Worm (Caenorhabditis elegans) whole organism, young adult: ENCODE measurements around the gene arrd-24.

Source experiments
- ceh-40 ChIP-seq: fragments of 200-800 bp; sonication (Bioruptor generic); IDR thresholded peaks from 2 replicates; pipeline ENCODE4 v1.3.6; 2022; ENCODE audit warnings: missing genetic modification characterization, missing compliant biosample characterization
- mcd-1 ChIP-seq: fragments of 200-800 bp; sonication (Bioruptor generic); IDR thresholded peaks from 2 replicates; pipeline ENCODE4 v1.3.6; 2022; ENCODE audit warnings: missing genetic modification reagents, missing genetic modification characterization, missing compliant biosample characterization
- pbrm-1 ChIP-seq: fragments of 200-800 bp; sonication (Bioruptor generic); IDR thresholded peaks from 2 replicates; pipeline ENCODE4 v1.3.6; 2022; ENCODE audit warnings: missing genetic modification reagents, missing genetic modification characterization, missing compliant biosample characterization

- TF ChIP-seq ceh-40 (GFP tag; lab: Robert Waterston, UW) (no peak), mcd-1 (GFP tag; lab: Robert Waterston, UW) (no peak), pbrm-1 (GFP tag; lab: Robert Waterston, UW) (no peak)
Observed at ce11 chrX:13940287-13940686, 40.0 kb downstream of the arrd-24 start.
